Worm (Caenorhabditis elegans) whole organism, L4 larva: ENCODE measurements around the gene lpr-2.

Experiments used
- D1046.2 ChIP-seq: fragments of 200-800 bp; sonication (Bioruptor generic); IDR thresholded peaks from 2 replicates; pipeline ENCODE4 v1.3.6; 2022; ENCODE audit warnings: missing genetic modification characterization, missing compliant biosample characterization
- F44E2.7 ChIP-seq: fragments of 200-800 bp; sonication (Bioruptor generic); IDR thresholded peaks from 2 replicates; pipeline ENCODE4 v2.1.2; 2022; ENCODE audit warnings: missing genetic modification characterization, missing compliant biosample characterization
- T26A8.4 ChIP-seq: fragments of 200-800 bp; sonication (Bioruptor generic); IDR thresholded peaks from 2 replicates; pipeline ENCODE4 v1.3.6; 2022; ENCODE audit warnings: missing genetic modification characterization, missing compliant biosample characterization
- Y75B8A.6 ChIP-seq: fragments of 200-800 bp; sonication (Bioruptor generic); IDR thresholded peaks from 2 replicates; pipeline ENCODE4 v1.3.6; 2022; ENCODE audit warnings: missing genetic modification reagents, missing genetic modification characterization, missing compliant biosample characterization
- aha-1 ChIP-seq: fragments of 150-350 bp; peaks from one replicate; lab custom pipeline; 2014; ENCODE audit warnings: missing biosample characterization, missing genetic modification characterization
- aly-2 ChIP-seq: sonication (generic microtip); optimal IDR thresholded peaks from 2 replicates; lab custom pipeline; 2018; ENCODE audit warnings: missing biosample characterization, missing genetic modification characterization
- ceh-20 ChIP-seq: fragments of 200-800 bp; sonication (Bioruptor generic); IDR thresholded peaks from 2 replicates; pipeline ENCODE4 v1.3.6; 2022; ENCODE audit warnings: missing genetic modification reagents, missing genetic modification characterization, missing compliant biosample characterization
- ceh-44 ChIP-seq: fragments of 200-800 bp; sonication (Bioruptor generic); IDR thresholded peaks from 2 replicates; pipeline ENCODE4 v1.3.6; 2022; ENCODE audit warnings: missing genetic modification reagents, missing genetic modification characterization, missing compliant biosample characterization
- ceh-62 ChIP-seq: sonication (generic microtip); optimal IDR thresholded peaks from 2 replicates; lab custom pipeline; 2017; ENCODE audit warnings: missing biosample characterization, missing genetic modification characterization
- ces-1 ChIP-seq: fragments of 150-350 bp; sonication (generic microtip); optimal IDR thresholded peaks from 4 replicates; lab custom pipeline; 2014; ENCODE audit warnings: missing biosample characterization, missing genetic modification reagents, missing genetic modification characterization
- daf-16 ChIP-seq, 3 experiments: sonication (generic microtip); optimal IDR thresholded peaks; 2 replicates each; lab custom pipeline; 2016 to 2017; ENCODE audit warnings: missing genetic modification characterization in 3 of 3, missing genetic modification reagents in 3 of 3, mild to moderate bottlenecking in 2 of 3, missing compliant biosample characterization in 2 of 3, missing biosample characterization in 1 of 3, moderate library complexity in 1 of 3
- daf-19 ChIP-seq: fragments of 200-800 bp; sonication (Bioruptor generic); conservative IDR thresholded peaks from 2 replicates; pipeline ENCODE4 v1.3.6; 2022; ENCODE audit warnings: missing genetic modification characterization, missing compliant biosample characterization
- daf-8 ChIP-seq: fragments of 200-800 bp; sonication (Bioruptor generic); IDR thresholded peaks from 2 replicates; pipeline ENCODE4 v1.3.6; 2022; ENCODE audit warnings: missing genetic modification characterization, missing compliant biosample characterization
- dmd-6 ChIP-seq: fragments of 200-800 bp; sonication (Bioruptor generic); IDR thresholded peaks from 2 replicates; pipeline ENCODE4 v1.3.6; 2022; ENCODE audit warnings: missing genetic modification reagents, missing genetic modification characterization, missing compliant biosample characterization
- dmd-8 ChIP-seq: fragments of 200-800 bp; sonication (Bioruptor generic); IDR thresholded peaks from 2 replicates; pipeline ENCODE4 v1.3.6; 2022; ENCODE audit warnings: missing genetic modification characterization, missing compliant biosample characterization
- dmd-9 ChIP-seq: fragments of 200-800 bp; sonication (Bioruptor generic); IDR thresholded peaks from 2 replicates; pipeline ENCODE4 v1.3.6; 2022; ENCODE audit warnings: missing genetic modification reagents, missing genetic modification characterization, missing compliant biosample characterization
- dpl-1 ChIP-seq: fragments of 150-350 bp; optimal IDR thresholded peaks from 2 replicates; lab custom pipeline; 2014; ENCODE audit warnings: missing biosample characterization, missing genetic modification reagents, missing genetic modification characterization
- dve-1 ChIP-seq: sonication (generic microtip); optimal IDR thresholded peaks from 2 replicates; lab custom pipeline; 2017; ENCODE audit warnings: antibody characterized with exemption, mild to moderate bottlenecking, missing genetic modification characterization, missing compliant biosample characterization; ENCODE audit not compliant: insufficient read depth
- egl-27 ChIP-seq: sonication (generic microtip); optimal IDR thresholded peaks from 3 replicates; lab custom pipeline; 2017; ENCODE audit warnings: missing biosample characterization, missing genetic modification reagents, missing genetic modification characterization
- egl-43 ChIP-seq: fragments of 200-800 bp; sonication (Bioruptor generic); IDR thresholded peaks from 2 replicates; pipeline ENCODE4 v1.3.6; 2022; ENCODE audit warnings: missing genetic modification reagents, missing genetic modification characterization, missing compliant biosample characterization
- fkh-10 ChIP-seq: fragments of 150-350 bp; optimal IDR thresholded peaks from 2 replicates; lab custom pipeline; 2014; ENCODE audit warnings: missing biosample characterization, missing genetic modification reagents, missing genetic modification characterization
- fos-1 ChIP-seq: fragments of 150-350 bp; optimal IDR thresholded peaks from 2 replicates; lab custom pipeline; 2014; ENCODE audit warnings: missing biosample characterization, missing genetic modification characterization
- hlh-11 ChIP-seq: fragments of 200-800 bp; sonication (Bioruptor generic); optimal IDR thresholded peaks from 2 replicates; lab custom pipeline; 2018; ENCODE audit warnings: mild to moderate bottlenecking, missing genetic modification characterization, missing compliant biosample characterization
- hmg-1.1 ChIP-seq: fragments of 200-800 bp; sonication (Bioruptor generic); IDR thresholded peaks from 2 replicates; pipeline ENCODE4 v1.3.6; 2022; ENCODE audit warnings: missing genetic modification reagents, missing genetic modification characterization, missing compliant biosample characterization
- lin-29 ChIP-seq: fragments of 200-800 bp; sonication (Bioruptor generic); IDR thresholded peaks from 2 replicates; pipeline ENCODE4 v1.3.6; 2022; ENCODE audit warnings: missing genetic modification reagents, missing genetic modification characterization, missing compliant biosample characterization
- lin-38 ChIP-seq: fragments of 200-800 bp; sonication (Bioruptor generic); IDR thresholded peaks from 2 replicates; pipeline ENCODE4 v1.3.6; 2022; ENCODE audit warnings: missing genetic modification reagents, missing genetic modification characterization, missing compliant biosample characterization
- lin-39 ChIP-seq: fragments of 150-350 bp; optimal IDR thresholded peaks from 2 replicates; lab custom pipeline; 2014; ENCODE audit warnings: missing biosample characterization, missing genetic modification reagents, missing genetic modification characterization
- lir-3 ChIP-seq: sonication (generic microtip); optimal IDR thresholded peaks from 2 replicates; lab custom pipeline; 2016; ENCODE audit warnings: mild to moderate bottlenecking, missing genetic modification characterization, missing compliant biosample characterization
- lsy-2 ChIP-seq, 2 experiments: fragments of 150-350 bp in 1 of 2; sonication (generic microtip) in 1 of 2; optimal IDR thresholded peaks; 2 replicates each; lab custom pipeline; 2014 to 2017; ENCODE audit warnings: missing biosample characterization in 2 of 2, missing genetic modification characterization in 2 of 2
- madf-9 ChIP-seq: fragments of 200-800 bp; sonication (Bioruptor generic); conservative IDR thresholded peaks from 2 replicates; pipeline ENCODE4 v1.3.6; 2022; ENCODE audit warnings: missing genetic modification reagents, missing genetic modification characterization, missing compliant biosample characterization
- mdt-29 ChIP-seq: fragments of 200-800 bp; sonication (Bioruptor generic); IDR thresholded peaks from 2 replicates; pipeline ENCODE4 v1.3.6; 2022; ENCODE audit warnings: missing genetic modification reagents, missing genetic modification characterization, missing compliant biosample characterization
- mes-2 ChIP-seq: sonication (generic microtip); optimal IDR thresholded peaks from 2 replicates; lab custom pipeline; 2016; ENCODE audit warnings: missing genotype, mild to moderate bottlenecking, missing genetic modification characterization, missing compliant biosample characterization; ENCODE audit not compliant: poor library complexity, severe bottlenecking
- mxl-3 ChIP-seq: fragments of 200-800 bp; sonication (Bioruptor generic); optimal IDR thresholded peaks from 2 replicates; lab custom pipeline; 2018; ENCODE audit warnings: mild to moderate bottlenecking, missing genetic modification characterization, missing compliant biosample characterization
- nhr-10 ChIP-seq: fragments of 150-350 bp; optimal IDR thresholded peaks from 2 replicates; lab custom pipeline; 2014; ENCODE audit warnings: missing biosample characterization, missing genetic modification characterization
- nhr-102 ChIP-seq: sonication (generic microtip); optimal IDR thresholded peaks from 2 replicates; lab custom pipeline; 2016; ENCODE audit warnings: mild to moderate bottlenecking, missing genetic modification characterization, moderate library complexity, missing compliant biosample characterization
- nhr-11 ChIP-seq: fragments of 150-350 bp; optimal IDR thresholded peaks from 2 replicates; lab custom pipeline; 2014; ENCODE audit warnings: missing biosample characterization, missing genetic modification characterization
- nhr-237 ChIP-seq: sonication (generic microtip); optimal IDR thresholded peaks from 2 replicates; lab custom pipeline; 2017; ENCODE audit warnings: missing biosample characterization, missing genetic modification characterization
- nhr-28 ChIP-seq: fragments of 150-350 bp; optimal IDR thresholded peaks from 2 replicates; lab custom pipeline; 2014; ENCODE audit warnings: missing biosample characterization, missing genetic modification characterization
- nhr-6 ChIP-seq: fragments of 150-350 bp; optimal IDR thresholded peaks from 2 replicates; lab custom pipeline; 2014; ENCODE audit warnings: missing biosample characterization, missing genetic modification characterization
- nhr-76 ChIP-seq: fragments of 150-350 bp; optimal IDR thresholded peaks from 2 replicates; lab custom pipeline; 2014; ENCODE audit warnings: missing biosample characterization, missing genetic modification characterization
- nhr-77 ChIP-seq: fragments of 150-350 bp; optimal IDR thresholded peaks from 2 replicates; lab custom pipeline; 2014; ENCODE audit warnings: missing biosample characterization, missing genetic modification characterization
- pqm-1 ChIP-seq: sonication (generic microtip); optimal IDR thresholded peaks from 2 replicates; lab custom pipeline; 2017; ENCODE audit warnings: missing biosample characterization, missing genetic modification characterization
- saeg-2 ChIP-seq: fragments of 200-800 bp; sonication (Bioruptor generic); IDR thresholded peaks from 2 replicates; pipeline ENCODE4 v1.3.6; 2022; ENCODE audit warnings: missing genetic modification reagents, missing genetic modification characterization, missing compliant biosample characterization
- set-16 ChIP-seq: fragments of 200-800 bp; sonication (Bioruptor generic); IDR thresholded peaks from 2 replicates; pipeline ENCODE4 v1.3.6; 2022; ENCODE audit warnings: missing genetic modification reagents, missing genetic modification characterization, missing compliant biosample characterization
- snpc-1.2 ChIP-seq: fragments of 200-800 bp; sonication (Bioruptor generic); IDR thresholded peaks from 2 replicates; pipeline ENCODE4 v1.3.6; 2022; ENCODE audit warnings: missing genetic modification reagents, missing genetic modification characterization, missing compliant biosample characterization
- spr-1 ChIP-seq: sonication (generic microtip); optimal IDR thresholded peaks from 2 replicates; lab custom pipeline; 2016; ENCODE audit warnings: mild to moderate bottlenecking, missing genetic modification characterization, missing compliant biosample characterization
- tra-1 ChIP-seq: fragments of 200-800 bp; sonication (Bioruptor generic); IDR thresholded peaks from 2 replicates; pipeline ENCODE4 v1.3.6; 2022; ENCODE audit warnings: missing genetic modification reagents, missing genetic modification characterization, missing compliant biosample characterization
- unc-62 ChIP-seq, 3 experiments: fragments of 150-350 bp in 1 of 3; sonication (generic microtip); optimal IDR thresholded peaks in 2 of 3; peaks in 1 of 3; 1 replicate in 1 of 3; 2 replicates in 2 of 3; lab custom pipeline; 2014 to 2017; ENCODE audit warnings: missing biosample characterization in 3 of 3, missing genetic modification characterization in 3 of 3, missing genetic modification reagents in 3 of 3, missing genotype in 1 of 3
- vab-7 ChIP-seq: fragments of 200-800 bp; sonication (Bioruptor generic); IDR thresholded peaks from 2 replicates; pipeline ENCODE4 v1.3.6; 2022; ENCODE audit warnings: missing genetic modification reagents, missing genetic modification characterization, missing compliant biosample characterization
- zfp-2 ChIP-seq: sonication (generic microtip); optimal IDR thresholded peaks from 2 replicates; lab custom pipeline; 2016; ENCODE audit warnings: mild to moderate bottlenecking, missing genetic modification characterization, missing compliant biosample characterization
- zfp-3 ChIP-seq: fragments of 200-800 bp; sonication (Bioruptor generic); conservative IDR thresholded peaks from 2 replicates; pipeline ENCODE4 v1.3.6; 2022; ENCODE audit warnings: missing genetic modification reagents, missing genetic modification characterization, missing compliant biosample characterization
- ztf-11 ChIP-seq: fragments of 150-350 bp; optimal IDR thresholded peaks from 2 replicates; lab custom pipeline; 2014; ENCODE audit warnings: missing biosample characterization, missing genetic modification characterization

The lpr-2 gene

ce11 chrIV:11771064-11771463 is 8.0 kb upstream of the lpr-2 start:
- no peak for TF ChIP-seq dpl-1 (GFP tag; lab: Kevin White, UChicago)
- TF ChIP-seq daf-16 (GFP tag; optimal IDR thresholded peaks at IDR 0.05; lab: Kevin White, UChicago) = no peak
- peak; percentile 55 for TF ChIP-seq daf-16 (tag; optimal IDR thresholded peaks at IDR 0.05; lab: Kevin White, UChicago)
- no peak for TF ChIP-seq F44E2.7 (GFP tag; lab: Robert Waterston, UW)
- no peak for TF ChIP-seq nhr-237 (tag; lab: Kevin White, UChicago)
- TF ChIP-seq nhr-10 (tag; lab: Kevin White, UChicago) = no peak
- no peak for TF ChIP-seq daf-8 (GFP tag; lab: Robert Waterston, UW)
- no peak for TF ChIP-seq fos-1 (tag; lab: Kevin White, UChicago)
- TF ChIP-seq nhr-28 (tag; lab: Kevin White, UChicago) = peak; percentile 73
- TF ChIP-seq egl-43 = no peak
- TF ChIP-seq ceh-20 (GFP tag; lab: Robert Waterston, UW) = no peak
- no peak for TF ChIP-seq ces-1 (GFP tag; lab: Kevin White, UChicago)
- TF ChIP-seq mxl-3 (GFP tag; lab: Kevin White, UChicago) = no peak
- TF ChIP-seq nhr-76 (tag; lab: Kevin White, UChicago) = no peak
- TF ChIP-seq set-16 (GFP tag; lab: Robert Waterston, UW) = no peak
- TF ChIP-seq dmd-6 = peak; percentile 70
- no peak for TF ChIP-seq lir-3 (tag; lab: Kevin White, UChicago)
- TF ChIP-seq nhr-6 (tag; lab: Kevin White, UChicago) = no peak
- TF ChIP-seq egl-27 = no peak
- TF ChIP-seq mdt-29 (GFP tag; lab: Robert Waterston, UW) = no peak
- TF ChIP-seq saeg-2 = no peak
- no peak for TF ChIP-seq ceh-44 (GFP tag; lab: Robert Waterston, UW)
- peak in 1 of 2 experiments; percentile 15 for TF ChIP-seq unc-62 (GFP tag; optimal IDR thresholded peaks at IDR 0.05 in 1 of 2; lab: Kevin White, UChicago)
- no peak for TF ChIP-seq unc-62 (tag; optimal IDR thresholded peaks at IDR 0.05; lab: Kevin White, UChicago)
- no peak for TF ChIP-seq mes-2 (tag; lab: Kevin White, UChicago)
- TF ChIP-seq fkh-10 = no peak
- no peak for TF ChIP-seq T26A8.4 (GFP tag; lab: Robert Waterston, UW)
- TF ChIP-seq nhr-11 (tag; lab: Kevin White, UChicago) = no peak
- TF ChIP-seq D1046.2 (GFP tag; lab: Robert Waterston, UW) = no peak
- TF ChIP-seq pqm-1 = peak; percentile 77
- no peak for TF ChIP-seq zfp-2 (tag; lab: Kevin White, UChicago)
- peak; percentile 23 for TF ChIP-seq hlh-11 (tag; lab: Kevin White, UChicago)
- TF ChIP-seq tra-1 = no peak
- TF ChIP-seq lin-29 = no peak
- TF ChIP-seq lin-38 (GFP tag; lab: Robert Waterston, UW) = no peak
- TF ChIP-seq madf-9 = no peak
- peak; percentile 91 for TF ChIP-seq aha-1
- no peak for TF ChIP-seq Y75B8A.6
- no peak for TF ChIP-seq aly-2 (tag; lab: Kevin White, UChicago)
- no peak for TF ChIP-seq spr-1 (tag; lab: Kevin White, UChicago)
- TF ChIP-seq daf-19 (GFP tag; lab: Robert Waterston, UW) = no peak
- no peak for TF ChIP-seq ceh-62 (tag; lab: Kevin White, UChicago)
- TF ChIP-seq ztf-11 (tag; lab: Kevin White, UChicago) = no peak
- no peak for TF ChIP-seq hmg-1.1 (GFP tag; lab: Robert Waterston, UW)
- no peak for TF ChIP-seq dmd-9 (GFP tag; lab: Robert Waterston, UW)
- peak; percentile 15 for TF ChIP-seq dve-1 (tag; lab: Kevin White, UChicago)
- TF ChIP-seq lin-39 (tag; lab: Kevin White, UChicago) = no peak
- no peak for TF ChIP-seq dmd-8 (GFP tag; lab: Robert Waterston, UW)
- no peak for TF ChIP-seq nhr-77
- TF ChIP-seq vab-7 (GFP tag; lab: Robert Waterston, UW) = no peak
- no peak for TF ChIP-seq lsy-2 (tag; optimal IDR thresholded peaks at IDR 0.05; lab: Kevin White, UChicago)
- no peak for TF ChIP-seq snpc-1.2 (GFP tag; lab: Robert Waterston, UW)
- TF ChIP-seq nhr-102 (tag; lab: Kevin White, UChicago) = no peak
- TF ChIP-seq zfp-3 = no peak
